Worm (Caenorhabditis elegans) whole organism, L2 larva: ENCODE data around the gene F36H12.4.
"Not testable (repeated sequence)": the region's sequence is repeated elsewhere in the genome, so short reads cannot be mapped to it uniquely, and the experiment has no call there.

Source experiments
- C34F6.9 ChIP-seq: fragments of 150-350 bp; optimal IDR thresholded peaks from 2 replicates; lab custom pipeline; 2014; ENCODE audit warnings: missing biosample characterization, missing genetic modification characterization
- R02D3.7 ChIP-seq: fragments of 150-350 bp; optimal IDR thresholded peaks from 2 replicates; lab custom pipeline; 2014; ENCODE audit warnings: missing biosample characterization, missing genetic modification characterization
- alr-1 ChIP-seq: fragments of 150-350 bp; optimal IDR thresholded peaks from 2 replicates; lab custom pipeline; 2014; ENCODE audit warnings: missing biosample characterization, missing genetic modification characterization
- aly-2 ChIP-seq: fragments of 150-350 bp; optimal IDR thresholded peaks from 2 replicates; lab custom pipeline; 2014; ENCODE audit warnings: missing biosample characterization, missing genetic modification characterization
- ama-1 ChIP-seq: fragments of 150-350 bp; optimal IDR thresholded peaks from 2 replicates; lab custom pipeline; 2018; ENCODE audit warnings: inconsistent platforms
- ceh-16 ChIP-seq: fragments of 150-350 bp; optimal IDR thresholded peaks from 2 replicates; lab custom pipeline; 2014; ENCODE audit warnings: missing biosample characterization, missing genetic modification characterization
- crh-2 ChIP-seq: sonication (generic microtip); optimal IDR thresholded peaks from 2 replicates; lab custom pipeline; 2017; ENCODE audit warnings: missing biosample characterization, missing genetic modification characterization
- dmd-4 ChIP-seq: sonication (generic microtip); optimal IDR thresholded peaks from 2 replicates; lab custom pipeline; 2017; ENCODE audit warnings: missing biosample characterization, missing genetic modification characterization
- elt-1 ChIP-seq: fragments of 150-350 bp; optimal IDR thresholded peaks from 2 replicates; lab custom pipeline; 2014; ENCODE audit warnings: missing biosample characterization, missing genetic modification characterization
- elt-3 ChIP-seq: sonication (generic microtip); optimal IDR thresholded peaks from 2 replicates; lab custom pipeline; 2017; ENCODE audit warnings: missing biosample characterization, missing genetic modification characterization
- fos-1 ChIP-seq: fragments of 150-350 bp; optimal IDR thresholded peaks from 2 replicates; lab custom pipeline; 2014; ENCODE audit warnings: missing biosample characterization, missing genetic modification characterization
- gmeb-1 ChIP-seq: fragments of 150-350 bp; optimal IDR thresholded peaks from 2 replicates; lab custom pipeline; 2014; ENCODE audit warnings: missing biosample characterization, missing genetic modification characterization
- lsy-2 ChIP-seq, 2 experiments: fragments of 150-350 bp in 1 of 2; sonication (generic microtip) in 1 of 2; optimal IDR thresholded peaks; 2 replicates each; lab custom pipeline; 2014 to 2017; ENCODE audit warnings: missing biosample characterization in 2 of 2, missing genetic modification characterization in 2 of 2
- mab-5 ChIP-seq: fragments of 150-350 bp; optimal IDR thresholded peaks from 2 replicates; lab custom pipeline; 2014; ENCODE audit warnings: missing biosample characterization, missing genetic modification characterization
- mdl-1 ChIP-seq, 2 experiments: fragments of 150-350 bp in 1 of 2; sonication (generic microtip) in 1 of 2; optimal IDR thresholded peaks; 2 replicates each; lab custom pipeline; 2017; ENCODE audit warnings: missing biosample characterization in 2 of 2, missing genetic modification characterization in 2 of 2
- nhr-10 ChIP-seq: sonication (generic microtip); optimal IDR thresholded peaks from 2 replicates; lab custom pipeline; 2017; ENCODE audit warnings: missing biosample characterization, missing genetic modification characterization
- nhr-11 ChIP-seq: fragments of 150-350 bp; optimal IDR thresholded peaks from 2 replicates; lab custom pipeline; 2014; ENCODE audit warnings: missing biosample characterization, missing genetic modification characterization
- nhr-12 ChIP-seq: fragments of 150-350 bp; optimal IDR thresholded peaks from 2 replicates; lab custom pipeline; 2014; ENCODE audit warnings: missing biosample characterization, missing genetic modification characterization
- nhr-129 ChIP-seq: fragments of 150-350 bp; optimal IDR thresholded peaks from 2 replicates; lab custom pipeline; 2014; ENCODE audit warnings: missing biosample characterization, missing genetic modification characterization
- nhr-21 ChIP-seq: fragments of 150-350 bp; optimal IDR thresholded peaks from 2 replicates; lab custom pipeline; 2014; ENCODE audit warnings: missing biosample characterization, missing genetic modification characterization
- nhr-25 ChIP-seq: fragments of 150-350 bp; sonication (generic microtip); optimal IDR thresholded peaks from 3 replicates; lab custom pipeline; 2014; ENCODE audit warnings: missing biosample characterization, missing genetic modification characterization
- nhr-6 ChIP-seq: fragments of 150-350 bp; optimal IDR thresholded peaks from 2 replicates; lab custom pipeline; 2014; ENCODE audit warnings: missing biosample characterization, missing genetic modification characterization
- nhr-77 ChIP-seq: fragments of 150-350 bp; optimal IDR thresholded peaks from 2 replicates; lab custom pipeline; 2014; ENCODE audit warnings: missing biosample characterization, missing genetic modification characterization
- sem-4 ChIP-seq: fragments of 150-350 bp; optimal IDR thresholded peaks from 2 replicates; lab custom pipeline; 2014; ENCODE audit warnings: missing biosample characterization, missing genetic modification reagents, missing genetic modification characterization
- skn-1 ChIP-seq: sonication (generic microtip); optimal IDR thresholded peaks from 2 replicates; lab custom pipeline; 2017; ENCODE audit warnings: missing biosample characterization, missing genetic modification characterization
- sma-3 ChIP-seq: sonication (generic microtip); optimal IDR thresholded peaks from 2 replicates; lab custom pipeline; 2016; ENCODE audit warnings: missing genetic modification reagents, missing genetic modification characterization, missing compliant biosample characterization
- sma-9 ChIP-seq, 2 experiments: fragments of 150-350 bp in 1 of 2; sonication (generic microtip) in 1 of 2; optimal IDR thresholded peaks; 2 replicates each; lab custom pipeline; 2014 to 2016; ENCODE audit warnings: missing genetic modification characterization in 2 of 2, mild to moderate bottlenecking in 1 of 2, missing biosample characterization in 1 of 2, missing compliant biosample characterization in 1 of 2, missing genetic modification reagents in 1 of 2, moderate library complexity in 1 of 2
- snpc-4 ChIP-seq: fragments of 150-350 bp; optimal IDR thresholded peaks from 2 replicates; lab custom pipeline; 2014; ENCODE audit warnings: missing biosample characterization, missing genetic modification characterization
- unc-39 ChIP-seq: fragments of 150-350 bp; optimal IDR thresholded peaks from 2 replicates; lab custom pipeline; 2014; ENCODE audit warnings: missing biosample characterization, missing genetic modification characterization
- unc-55 ChIP-seq: fragments of 150-350 bp; sonication (generic microtip); optimal IDR thresholded peaks from 3 replicates; lab custom pipeline; 2014; ENCODE audit warnings: missing biosample characterization, missing genetic modification reagents, missing genetic modification characterization
- unc-62 ChIP-seq: fragments of 150-350 bp; optimal IDR thresholded peaks from 2 replicates; lab custom pipeline; 2014; ENCODE audit warnings: missing biosample characterization, missing genetic modification reagents, missing genetic modification characterization
- zag-1 ChIP-seq: fragments of 150-350 bp; optimal IDR thresholded peaks from 2 replicates; lab custom pipeline; 2014; ENCODE audit warnings: missing biosample characterization, missing genetic modification characterization
- ztf-1 ChIP-seq: fragments of 200-800 bp; sonication (Bioruptor generic); conservative IDR thresholded peaks from 2 replicates; pipeline ENCODE4 v1.3.6; 2022; ENCODE audit warnings: missing genetic modification characterization, missing compliant biosample characterization
- ztf-4 ChIP-seq: fragments of 150-350 bp; optimal IDR thresholded peaks from 2 replicates; lab custom pipeline; 2014; ENCODE audit warnings: missing biosample characterization, missing genetic modification characterization

The F36H12.4 gene

DNA sequence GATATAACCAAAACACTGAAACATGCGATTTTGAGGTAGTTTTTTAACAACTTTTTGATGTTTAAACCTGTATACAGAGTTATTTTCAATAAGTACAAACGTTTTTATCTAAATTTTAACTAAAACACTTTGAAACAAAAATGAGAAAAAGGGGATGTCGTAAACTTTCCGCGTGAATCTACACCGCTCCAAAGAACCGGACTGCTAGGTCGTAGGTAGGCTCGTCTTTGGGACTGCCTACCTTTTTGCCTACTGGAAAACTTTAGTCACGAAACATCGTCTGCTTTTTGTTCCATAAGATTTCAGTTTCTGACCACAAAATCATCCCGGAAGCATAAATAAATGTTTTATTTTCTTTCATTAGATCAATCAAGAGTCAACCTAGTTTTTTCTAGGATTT is 22.3 kb downstream of the F36H12.4 start:
- TF ChIP-seq fos-1 (tag; lab: Kevin White, UChicago) (no peak), nhr-77 (tag; lab: Kevin White, UChicago) (no peak), nhr-6 (tag; lab: Kevin White, UChicago) (no peak), mdl-1 (tag; optimal IDR thresholded peaks at IDR 0.05; lab: Kevin White, UChicago) (no peak), skn-1 (tag; lab: Kevin White, UChicago) (no peak), alr-1 (no peak), elt-3 (tag; lab: Kevin White, UChicago) (no peak), gmeb-1 (no peak), unc-62 (GFP tag; lab: Kevin White, UChicago) (no peak), ztf-4 (tag; lab: Kevin White, UChicago) (no peak), nhr-10 (tag; lab: Kevin White, UChicago) (no peak), C34F6.9 (tag; lab: Kevin White, UChicago) (no peak), aly-2 (tag; lab: Kevin White, UChicago) (no peak), mab-5 (tag; lab: Kevin White, UChicago) (no peak), nhr-21 (no peak)

DNA sequence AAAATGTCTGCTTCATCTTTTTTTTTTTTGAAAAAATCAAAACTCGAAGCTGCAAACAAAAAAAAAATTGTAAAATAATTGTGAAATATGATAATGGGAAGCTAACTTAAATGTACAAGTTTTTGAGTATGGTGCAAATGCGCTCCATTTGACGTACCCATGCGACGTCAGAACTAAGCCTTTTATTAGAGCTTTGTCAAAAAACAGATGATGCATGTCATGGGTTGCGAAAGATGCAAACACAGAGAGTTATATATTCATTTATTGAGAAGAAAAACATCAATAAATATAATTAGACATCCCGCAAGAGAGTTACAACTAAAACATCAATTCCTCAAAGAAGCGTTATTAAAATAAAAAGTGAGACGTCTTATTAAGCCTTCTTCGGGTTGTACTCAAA is 25.6 kb downstream of the F36H12.4 start:
- no peak for TF ChIP-seq snpc-4 (tag; lab: Kevin White, UChicago)
- TF ChIP-seq ztf-4 (tag; lab: Kevin White, UChicago) = no peak
- TF ChIP-seq dmd-4 (tag; lab: Kevin White, UChicago) = no peak
- no peak for TF ChIP-seq nhr-11
- TF ChIP-seq sem-4 (tag; lab: Kevin White, UChicago) = no peak
- TF ChIP-seq ztf-1 (GFP tag; lab: Robert Waterston, UW) = no peak
- no peak for TF ChIP-seq sma-9 (GFP tag; optimal IDR thresholded peaks at IDR 0.05; lab: Kevin White, UChicago)
- no peak for TF ChIP-seq sma-9 (tag; optimal IDR thresholded peaks at IDR 0.05; lab: Kevin White, UChicago)
- no peak for TF ChIP-seq nhr-25 (tag; lab: Kevin White, UChicago)
- no peak for TF ChIP-seq sma-3 (GFP tag; lab: Kevin White, UChicago)
- TF ChIP-seq zag-1 = no peak

DNA sequence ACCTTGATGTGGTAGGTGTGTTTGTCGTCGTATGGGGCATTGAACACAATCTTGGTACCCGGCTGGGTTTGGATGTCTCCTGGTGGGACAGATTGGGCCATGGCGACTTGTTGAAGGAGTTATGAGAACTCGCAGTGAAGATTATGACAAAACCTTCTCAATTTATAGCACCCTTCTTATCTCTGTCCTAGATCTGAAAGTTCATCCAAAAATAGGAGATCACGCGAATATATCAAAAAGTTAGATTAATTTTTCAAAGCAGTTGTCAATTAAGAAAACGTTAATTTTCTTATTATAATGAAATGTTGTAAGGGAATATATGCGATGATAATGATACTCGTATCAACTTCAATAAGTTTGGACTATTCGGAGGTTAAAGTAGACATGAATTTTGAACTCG is 26.3 kb downstream of the F36H12.4 start, which contains the start of gene msp-51:
Gene msp-51, minus strand, starts transcription at position 101 of the 400 bp plus-strand sequence.
- not testable (repeated sequence) for TF ChIP-seq dmd-4 (tag; lab: Kevin White, UChicago); unc-39 (tag; lab: Kevin White, UChicago); sma-3 (GFP tag; lab: Kevin White, UChicago)

DNA sequence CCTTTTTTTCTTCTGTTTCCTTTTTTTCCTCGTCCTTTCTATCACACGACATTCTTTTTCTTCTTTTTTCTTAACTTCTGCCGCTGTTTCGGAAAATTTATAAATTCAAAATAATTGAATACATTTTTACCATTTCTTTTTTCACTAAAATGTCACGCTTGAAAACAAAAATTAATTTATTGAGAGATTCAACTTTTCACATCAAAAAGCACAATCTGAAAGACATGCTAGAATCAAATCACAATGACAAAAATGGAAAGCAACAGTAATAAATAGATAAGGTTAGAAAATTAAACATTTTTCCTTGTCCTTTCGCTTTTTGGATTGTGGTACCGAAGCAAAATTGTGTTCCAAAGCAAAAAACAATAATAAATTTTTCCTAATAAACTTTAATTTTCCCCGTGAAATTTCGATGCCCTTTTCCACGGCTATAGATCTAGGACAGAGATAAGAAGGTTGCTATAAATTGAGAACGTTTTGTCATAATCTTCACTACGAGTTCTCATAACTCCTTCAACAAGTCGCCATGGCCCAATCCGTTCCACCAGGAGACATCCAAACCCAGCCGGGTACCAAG is 28.6 kb downstream of the F36H12.4 start, which contains the start of the genes ZK354.6 and msp-113:
Gene ZK354.6, minus strand, starts transcription at position 101 of the 577 bp plus-strand sequence.
Gene msp-113, plus strand, starts transcription at position 527 of the 577 bp plus-strand sequence.
- no peak for TF ChIP-seq ama-1
- TF ChIP-seq sma-9 (GFP tag; optimal IDR thresholded peaks at IDR 0.05; lab: Kevin White, UChicago) = no peak
- TF ChIP-seq sma-9 (tag; optimal IDR thresholded peaks at IDR 0.05; lab: Kevin White, UChicago) = no peak
- no peak for TF ChIP-seq zag-1
- TF ChIP-seq ceh-16 (tag; lab: Kevin White, UChicago) = no peak
- TF ChIP-seq ztf-1 (GFP tag; lab: Robert Waterston, UW) = no peak
- no peak for TF ChIP-seq nhr-129 (tag; lab: Kevin White, UChicago)
- TF ChIP-seq nhr-10 (tag; lab: Kevin White, UChicago) = no peak
- no peak for TF ChIP-seq R02D3.7 (tag; lab: Kevin White, UChicago)
- no peak for TF ChIP-seq elt-1 (tag; lab: Kevin White, UChicago)
- TF ChIP-seq sem-4 (tag; lab: Kevin White, UChicago) = no peak
- no peak for TF ChIP-seq crh-2
- no peak for TF ChIP-seq aly-2 (tag; lab: Kevin White, UChicago)
- no peak for TF ChIP-seq unc-55 (GFP tag; lab: Kevin White, UChicago)
- no peak for TF ChIP-seq alr-1
- no peak for TF ChIP-seq lsy-2 (tag; optimal IDR thresholded peaks at IDR 0.05; lab: Kevin White, UChicago)

DNA sequence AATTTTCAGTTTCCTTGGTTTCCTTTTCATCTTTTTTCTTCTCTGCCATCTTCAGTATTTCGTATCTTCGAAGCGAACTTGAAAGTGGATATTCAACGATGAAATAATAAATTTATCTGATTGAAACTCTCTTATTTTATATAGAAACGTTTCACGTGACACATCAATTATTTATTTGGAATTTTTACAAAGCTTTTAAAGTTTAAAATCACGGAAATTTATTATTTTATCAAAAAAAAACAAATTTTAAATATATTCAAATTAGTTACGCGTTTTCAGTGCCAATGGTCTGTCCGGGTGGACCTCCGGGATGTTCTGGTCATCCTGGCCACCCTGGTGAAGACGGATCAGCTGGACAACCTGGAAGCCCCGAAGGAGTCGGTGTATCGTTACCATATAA is 34.1 kb downstream of the F36H12.4 start, which contains the start of gene ZK354.7:
Gene ZK354.7, minus strand, starts transcription at position 101 of the 400 bp plus-strand sequence.
- no peak for TF ChIP-seq nhr-12
- TF ChIP-seq, all 48 proteins: peak for 0
